Worm (Caenorhabditis elegans) whole organism, L2 larva: ENCODE data around the gene fbxc-21.

Experiments
- C34F6.9 ChIP-seq: fragments of 150-350 bp; optimal IDR thresholded peaks from 2 replicates; lab custom pipeline; 2014; ENCODE audit warnings: missing biosample characterization, missing genetic modification characterization
- Y55F3AM.14 ChIP-seq: fragments of 200-800 bp; sonication (Bioruptor generic); optimal IDR thresholded peaks from 2 replicates; lab custom pipeline; 2018; ENCODE audit warnings: mild to moderate bottlenecking, missing genetic modification characterization, missing compliant biosample characterization
- ZK546.5 ChIP-seq: sonication (generic microtip); optimal IDR thresholded peaks from 2 replicates; lab custom pipeline; 2017; ENCODE audit warnings: missing biosample characterization, missing genetic modification characterization
- alr-1 ChIP-seq: fragments of 150-350 bp; optimal IDR thresholded peaks from 2 replicates; lab custom pipeline; 2014; ENCODE audit warnings: missing biosample characterization, missing genetic modification characterization
- aly-2 ChIP-seq: fragments of 150-350 bp; optimal IDR thresholded peaks from 2 replicates; lab custom pipeline; 2014; ENCODE audit warnings: missing biosample characterization, missing genetic modification characterization
- ama-1 ChIP-seq: fragments of 150-350 bp; optimal IDR thresholded peaks from 2 replicates; lab custom pipeline; 2018; ENCODE audit warnings: inconsistent platforms
- ceh-16 ChIP-seq: fragments of 150-350 bp; optimal IDR thresholded peaks from 2 replicates; lab custom pipeline; 2014; ENCODE audit warnings: missing biosample characterization, missing genetic modification characterization
- ceh-82 ChIP-seq: fragments of 150-350 bp; optimal IDR thresholded peaks from 2 replicates; lab custom pipeline; 2014; ENCODE audit warnings: missing biosample characterization, missing genetic modification characterization
- crh-2 ChIP-seq: sonication (generic microtip); optimal IDR thresholded peaks from 2 replicates; lab custom pipeline; 2017; ENCODE audit warnings: missing biosample characterization, missing genetic modification characterization
- elt-3 ChIP-seq: sonication (generic microtip); optimal IDR thresholded peaks from 2 replicates; lab custom pipeline; 2017; ENCODE audit warnings: missing biosample characterization, missing genetic modification characterization
- fos-1 ChIP-seq: fragments of 150-350 bp; optimal IDR thresholded peaks from 2 replicates; lab custom pipeline; 2014; ENCODE audit warnings: missing biosample characterization, missing genetic modification characterization
- lsy-2 ChIP-seq, 2 experiments: fragments of 150-350 bp in 1 of 2; sonication (generic microtip) in 1 of 2; optimal IDR thresholded peaks; 2 replicates each; lab custom pipeline; 2014 to 2017; ENCODE audit warnings: missing biosample characterization in 2 of 2, missing genetic modification characterization in 2 of 2
- mab-5 ChIP-seq: fragments of 150-350 bp; optimal IDR thresholded peaks from 2 replicates; lab custom pipeline; 2014; ENCODE audit warnings: missing biosample characterization, missing genetic modification characterization
- mbf-1 ChIP-seq: sonication (generic microtip); optimal IDR thresholded peaks from 2 replicates; lab custom pipeline; 2017; ENCODE audit warnings: missing biosample characterization, missing genetic modification characterization
- mdl-1 ChIP-seq, 2 experiments: fragments of 150-350 bp in 1 of 2; sonication (generic microtip) in 1 of 2; optimal IDR thresholded peaks; 2 replicates each; lab custom pipeline; 2017; ENCODE audit warnings: missing biosample characterization in 2 of 2, missing genetic modification characterization in 2 of 2
- nhr-10 ChIP-seq: sonication (generic microtip); optimal IDR thresholded peaks from 2 replicates; lab custom pipeline; 2017; ENCODE audit warnings: missing biosample characterization, missing genetic modification characterization
- nhr-12 ChIP-seq: fragments of 150-350 bp; optimal IDR thresholded peaks from 2 replicates; lab custom pipeline; 2014; ENCODE audit warnings: missing biosample characterization, missing genetic modification characterization
- nhr-129 ChIP-seq: fragments of 150-350 bp; optimal IDR thresholded peaks from 2 replicates; lab custom pipeline; 2014; ENCODE audit warnings: missing biosample characterization, missing genetic modification characterization
- nhr-21 ChIP-seq: fragments of 150-350 bp; optimal IDR thresholded peaks from 2 replicates; lab custom pipeline; 2014; ENCODE audit warnings: missing biosample characterization, missing genetic modification characterization
- nhr-237 ChIP-seq: fragments of 150-350 bp; optimal IDR thresholded peaks from 2 replicates; lab custom pipeline; 2014; ENCODE audit warnings: missing biosample characterization, missing genetic modification characterization
- nhr-6 ChIP-seq: fragments of 150-350 bp; optimal IDR thresholded peaks from 2 replicates; lab custom pipeline; 2014; ENCODE audit warnings: missing biosample characterization, missing genetic modification characterization
- nhr-77 ChIP-seq: fragments of 150-350 bp; optimal IDR thresholded peaks from 2 replicates; lab custom pipeline; 2014; ENCODE audit warnings: missing biosample characterization, missing genetic modification characterization
- peb-1 ChIP-seq: fragments of 150-350 bp; optimal IDR thresholded peaks from 2 replicates; lab custom pipeline; 2014; ENCODE audit warnings: missing biosample characterization, missing genetic modification characterization
- skn-1 ChIP-seq: sonication (generic microtip); optimal IDR thresholded peaks from 2 replicates; lab custom pipeline; 2017; ENCODE audit warnings: missing biosample characterization, missing genetic modification characterization
- sma-3 ChIP-seq: sonication (generic microtip); optimal IDR thresholded peaks from 2 replicates; lab custom pipeline; 2016; ENCODE audit warnings: missing genetic modification reagents, missing genetic modification characterization, missing compliant biosample characterization
- sma-9 ChIP-seq, 2 experiments: fragments of 150-350 bp in 1 of 2; sonication (generic microtip) in 1 of 2; optimal IDR thresholded peaks; 2 replicates each; lab custom pipeline; 2014 to 2016; ENCODE audit warnings: missing genetic modification characterization in 2 of 2, mild to moderate bottlenecking in 1 of 2, missing biosample characterization in 1 of 2, missing compliant biosample characterization in 1 of 2, missing genetic modification reagents in 1 of 2, moderate library complexity in 1 of 2
- unc-39 ChIP-seq: fragments of 150-350 bp; optimal IDR thresholded peaks from 2 replicates; lab custom pipeline; 2014; ENCODE audit warnings: missing biosample characterization, missing genetic modification characterization
- zag-1 ChIP-seq: fragments of 150-350 bp; optimal IDR thresholded peaks from 2 replicates; lab custom pipeline; 2014; ENCODE audit warnings: missing biosample characterization, missing genetic modification characterization
- ztf-11 ChIP-seq: sonication (generic microtip); optimal IDR thresholded peaks from 2 replicates; lab custom pipeline; 2017; ENCODE audit warnings: missing biosample characterization, missing genetic modification characterization

The fbxc-21 gene

DNA sequence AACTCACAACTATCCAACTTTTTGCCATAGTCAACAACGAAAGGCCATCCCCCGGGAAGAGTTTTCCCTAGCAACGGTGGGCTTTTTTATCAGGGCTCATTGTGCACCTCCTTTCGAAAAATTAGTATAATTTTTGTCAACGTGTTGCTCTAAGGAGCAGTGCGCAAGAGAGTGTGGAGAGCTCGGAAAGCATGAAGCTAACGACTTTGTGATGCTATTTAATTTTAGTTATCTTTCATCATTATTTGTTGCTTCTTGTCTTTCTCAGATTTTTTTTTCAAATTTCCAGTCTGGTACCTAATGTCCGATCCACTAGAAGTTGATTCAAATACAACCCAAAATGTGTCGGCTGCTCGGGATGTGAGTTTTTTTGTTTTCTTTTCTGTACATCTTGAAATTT, 37.4 kb upstream of the fbxc-21 start, which contains the start of gene ceh-81:
Gene ceh-81, plus strand, starts transcription at position 301 of the 400 bp plus-strand sequence.
- TF ChIP-seq Y55F3AM.14 (GFP tag; lab: Kevin White, UChicago) (no peak), mdl-1 (tag; optimal IDR thresholded peaks at IDR 0.05; lab: Kevin White, UChicago) (no peak), nhr-77 (tag; lab: Kevin White, UChicago) (no peak), peb-1 (tag; lab: Kevin White, UChicago) (no peak), ceh-82 (tag; lab: Kevin White, UChicago) (no peak), ceh-16 (tag; lab: Kevin White, UChicago) (no peak), alr-1 (no peak), mab-5 (tag; lab: Kevin White, UChicago) (no peak), ztf-11 (tag; lab: Kevin White, UChicago) (no peak), lsy-2 (tag; optimal IDR thresholded peaks at IDR 0.05; lab: Kevin White, UChicago) (no peak), ama-1 (lab: Kevin White, UChicago) (no peak), skn-1 (no peak)
- TF ChIP-seq, all 48 proteins: peak for 0

DNA sequence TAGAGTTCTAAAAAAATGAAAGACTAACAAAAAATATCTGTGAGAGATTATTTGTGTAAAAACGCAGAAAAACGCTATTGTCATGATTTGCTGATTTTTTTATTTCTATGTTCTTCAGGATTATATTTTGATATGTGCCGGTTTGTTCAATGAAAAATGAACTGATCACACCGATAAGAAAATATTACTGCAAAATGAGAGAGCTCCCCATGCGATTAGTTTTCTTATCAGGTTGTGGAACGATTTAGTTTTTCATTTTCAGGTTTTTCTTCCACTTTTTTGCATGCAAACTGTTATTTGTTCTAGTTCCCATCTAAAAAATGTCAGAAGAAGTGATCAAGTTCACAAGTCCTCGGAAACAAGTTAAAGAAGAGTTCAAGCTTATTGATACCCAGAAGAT, 35.5 kb upstream of the fbxc-21 start, which contains the start of gene btb-9:
Gene btb-9, plus strand, starts transcription at position 254 of the 400 bp plus-strand sequence.
- peak; percentile 41 for TF ChIP-seq crh-2 (tag; lab: Kevin White, UChicago)
- no peak for TF ChIP-seq nhr-6 (tag; lab: Kevin White, UChicago)
- TF ChIP-seq fos-1 = peak; percentile 87
- no peak for TF ChIP-seq ZK546.5 (tag; lab: Kevin White, UChicago)
- no peak for TF ChIP-seq C34F6.9 (tag; lab: Kevin White, UChicago)

DNA sequence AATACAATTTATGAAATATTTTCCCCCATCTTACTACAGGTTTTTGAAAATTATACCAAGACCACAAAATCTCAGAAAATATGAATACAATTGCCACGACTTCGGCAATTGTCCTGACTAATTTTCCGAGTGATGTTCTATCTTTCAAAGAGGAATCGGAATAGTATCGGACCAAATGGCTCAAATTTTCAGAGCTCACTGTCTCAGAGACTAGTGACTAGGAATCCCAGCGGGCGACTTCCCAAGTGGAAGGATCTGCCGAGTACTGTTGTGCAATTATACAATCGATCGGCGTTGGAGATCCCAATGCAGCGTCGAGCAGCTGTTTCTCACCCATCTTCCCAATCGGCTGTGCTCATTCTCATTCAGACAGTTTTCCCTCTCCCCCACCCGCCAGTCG, 33.0 kb upstream of the fbxc-21 start, which contains the start of gene F45C12.17:
Gene F45C12.17, plus strand, starts transcription at position 377 of the 400 bp plus-strand sequence.
- TF ChIP-seq nhr-12 (tag; lab: Kevin White, UChicago) = no peak

DNA sequence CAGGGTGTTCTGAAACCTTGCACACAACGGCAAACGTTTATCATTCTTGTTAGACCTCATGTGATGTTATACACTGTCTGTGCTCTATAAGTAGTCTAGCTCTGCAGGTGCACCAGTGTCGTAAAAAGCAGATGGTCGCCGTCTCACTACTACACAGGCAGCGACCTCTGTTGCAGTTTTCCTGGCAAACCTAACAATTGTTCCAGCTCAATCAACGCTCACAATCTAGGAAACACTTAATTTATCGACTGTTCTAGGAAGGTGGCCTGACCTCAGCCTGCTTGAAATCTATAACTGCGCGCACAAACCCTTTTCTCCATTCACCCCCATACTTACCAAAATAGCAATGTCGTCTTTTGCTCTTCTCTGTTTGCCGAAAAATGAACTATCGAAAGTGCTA, 31.6 kb upstream of the fbxc-21 start, which contains the start of gene fbxb-11:
Gene fbxb-11, plus strand, starts transcription at position 301 of the 400 bp plus-strand sequence.
- no peak for TF ChIP-seq lsy-2 (tag; optimal IDR thresholded peaks at IDR 0.05; lab: Kevin White, UChicago)
- no peak for TF ChIP-seq nhr-237
- no peak for TF ChIP-seq peb-1 (tag; lab: Kevin White, UChicago)
- TF ChIP-seq skn-1 = no peak
- no peak for TF ChIP-seq nhr-129 (tag; lab: Kevin White, UChicago)
- no peak for TF ChIP-seq sma-3 (GFP tag; lab: Kevin White, UChicago)
- no peak for TF ChIP-seq elt-3 (tag; lab: Kevin White, UChicago)
- TF ChIP-seq ama-1 (lab: Kevin White, UChicago) = no peak
- no peak for TF ChIP-seq nhr-21 (tag; lab: Kevin White, UChicago)
- no peak for TF ChIP-seq nhr-77 (tag; lab: Kevin White, UChicago)
- TF ChIP-seq, all 48 proteins: peak for 0

DNA sequence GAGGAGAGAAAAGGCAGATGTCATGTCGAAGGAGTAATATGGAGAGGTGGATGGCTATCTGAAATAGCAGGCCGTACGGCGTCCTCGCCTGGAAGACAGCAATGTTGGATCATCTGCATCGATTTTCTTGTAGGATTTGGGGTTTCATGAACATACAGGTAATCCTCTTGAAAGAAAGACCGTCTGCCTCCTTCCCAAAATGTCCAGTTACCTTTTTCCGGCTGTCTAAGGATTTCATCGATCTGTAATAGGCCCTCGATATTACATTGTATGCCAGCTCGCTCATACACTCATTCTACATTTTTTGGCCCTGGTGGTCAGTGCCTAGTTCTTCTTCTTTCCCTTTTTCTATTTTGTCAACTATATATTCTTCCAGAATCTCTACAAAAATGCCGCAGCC, 29.7 kb upstream of the fbxc-21 start, which contains the start of the genes fbxb-5 and btb-8:
Gene fbxb-5, minus strand, starts transcription at position 101 of the 400 bp plus-strand sequence.
Gene btb-8, plus strand, starts transcription at position 377 of the 400 bp plus-strand sequence.
- TF ChIP-seq skn-1 (no peak), zag-1 (no peak), sma-3 (GFP tag; lab: Kevin White, UChicago) (no peak), aly-2 (tag; lab: Kevin White, UChicago) (no peak), elt-3 (tag; lab: Kevin White, UChicago) (no peak), mbf-1 (tag; lab: Kevin White, UChicago) (no peak), unc-39 (tag; lab: Kevin White, UChicago) (no peak), nhr-237 (no peak), nhr-10 (tag; lab: Kevin White, UChicago) (no peak)
- TF ChIP-seq, all 48 proteins: peak for 0

DNA sequence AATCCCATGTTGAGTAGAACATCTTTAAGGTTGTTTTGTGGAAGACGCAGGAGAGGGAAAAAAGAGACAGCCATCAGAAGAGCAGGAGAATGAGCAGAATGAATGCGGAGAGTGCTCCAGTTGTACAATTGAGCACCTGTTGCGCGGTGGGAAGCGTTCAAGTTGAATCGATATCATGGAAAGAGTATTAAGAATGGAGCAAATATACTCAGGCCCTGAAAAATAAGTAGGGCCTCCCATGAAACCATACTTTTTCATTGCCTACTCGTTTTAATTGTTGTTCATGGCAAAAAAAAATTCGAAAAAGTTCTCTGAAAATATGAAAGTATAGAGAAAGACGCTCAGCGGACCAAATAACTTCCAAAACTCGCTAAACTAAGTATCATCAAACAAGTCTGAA, 26.4 kb upstream of the fbxc-21 start, which contains the start of gene fbxb-48:
Gene fbxb-48, minus strand, starts transcription at position 101 of the 400 bp plus-strand sequence.
- TF ChIP-seq sma-9 (GFP tag; optimal IDR thresholded peaks at IDR 0.05; lab: Kevin White, UChicago) (no peak), sma-9 (tag; optimal IDR thresholded peaks at IDR 0.05; lab: Kevin White, UChicago) (no peak), ceh-82 (tag; lab: Kevin White, UChicago) (no peak)
- TF ChIP-seq, all 48 proteins: peak for 0
